Worm (Caenorhabditis elegans): ENCODE results near the gene sgca-1.

- TF ChIP-seq F13C5.2 (tag; optimal IDR thresholded peaks at IDR 0.05): no peak
- TF ChIP-seq B0310.2 (tag; optimal IDR thresholded peaks at IDR 0.05): no peak
- no peak for TF ChIP-seq flt-1 (GFP tag; IDR thresholded peaks at IDR 0.05)
- no peak for TF ChIP-seq ceh-13 (GFP tag; optimal IDR thresholded peaks at IDR 0.05)
- TF ChIP-seq ama-1 (optimal IDR thresholded peaks at IDR 0.05): no peak
- no peak for TF ChIP-seq ets-7 (tag; optimal IDR thresholded peaks at IDR 0.05)
- TF ChIP-seq hmg-4 (GFP tag; optimal IDR thresholded peaks at IDR 0.05): no peak
Observed at ce11 chrX:6743344-6743743, 46.0 kb downstream of the sgca-1 start.
